Fruit fly (Drosophila melanogaster): ENCODE results near the gene CG14132.

Gene CG14132

dm6 chr3L:11689832-11690602 lies 25.1 kb downstream of the CG14132 start:
- TF ChIP-seq Nf-YC (tag; optimal IDR thresholded peaks at IDR 0.05), result peak; percentile 30
- TF ChIP-seq CG34376 (GFP tag; optimal IDR thresholded peaks at IDR 0.05), result peak; percentile 74
- TF ChIP-seq zf30C (GFP tag; optimal IDR thresholded peaks at IDR 0.05), result no peak
- TF ChIP-seq CG33557 (GFP tag; optimal IDR thresholded peaks at IDR 0.05), result no peak
- TF ChIP-seq CG14014 (GFP tag; IDR thresholded peaks at IDR 0.05), result 0 out of 2 replicates have a peak, but pooled peaks have one; percentile 23
- TF ChIP-seq exex (tag; optimal IDR thresholded peaks at IDR 0.05), result peak; percentile 98
- TF ChIP-seq CG2678 (tag; optimal IDR thresholded peaks at IDR 0.05), result peak; percentile 19
- peak; percentile 28 for TF ChIP-seq lab (GFP tag; optimal IDR thresholded peaks at IDR 0.05)
- TF ChIP-seq Med (GFP tag), result peak; percentile 62
- TF ChIP-seq CG10147 (GFP tag; optimal IDR thresholded peaks at IDR 0.05), result no peak
- TF ChIP-seq sisA (GFP tag; IDR thresholded peaks at IDR 0.05), result no peak
- TF ChIP-seq sqz (GFP tag; optimal IDR thresholded peaks at IDR 0.05), result peak; percentile 33
- peak; percentile 84 for TF ChIP-seq Vsx1 (GFP tag; optimal IDR thresholded peaks at IDR 0.05)
- TF ChIP-seq Dbx (GFP tag; IDR thresholded peaks at IDR 0.05), result no peak
- peak; percentile 19 for TF ChIP-seq CG10543 (GFP tag; optimal IDR thresholded peaks at IDR 0.05)
- peak; percentile 93 for TF ChIP-seq mirr (GFP tag; optimal IDR thresholded peaks at IDR 0.05)
- TF ChIP-seq sd (tag; optimal IDR thresholded peaks at IDR 0.05), result peak; percentile 48
- TF ChIP-seq CG18599 (GFP tag; optimal IDR thresholded peaks at IDR 0.05), result peak; percentile 40
- TF ChIP-seq stc (GFP tag; IDR thresholded peaks at IDR 0.05), result 0 out of 2 replicates have a peak, but pooled peaks have one; percentile 12
- no peak for TF ChIP-seq ewg (GFP tag; optimal IDR thresholded peaks at IDR 0.05)
- TF ChIP-seq Nf-YB (GFP tag; optimal IDR thresholded peaks at IDR 0.05), result peak; percentile 25
- peak; percentile 20 for TF ChIP-seq CG13296 (GFP tag; optimal IDR thresholded peaks at IDR 0.05)
- peak; percentile 87 for TF ChIP-seq grn (GFP tag; optimal IDR thresholded peaks at IDR 0.05)
- TF ChIP-seq Atf6 (GFP tag; IDR thresholded peaks at IDR 0.05), result 0 out of 2 replicates have a peak, but pooled peaks have one; percentile 23
- peak; percentile 15 for TF ChIP-seq CG3281 (GFP tag; optimal IDR thresholded peaks at IDR 0.05)
- no peak for TF ChIP-seq tap (tag; optimal IDR thresholded peaks at IDR 0.05)
- TF ChIP-seq sug (tag; optimal IDR thresholded peaks at IDR 0.05), result peak; percentile 41
- no peak for TF ChIP-seq danr (GFP tag; IDR thresholded peaks at IDR 0.05)
- TF ChIP-seq CG15696 (tag; optimal IDR thresholded peaks at IDR 0.05), result no peak
- TF ChIP-seq CG8290 (GFP tag; optimal IDR thresholded peaks at IDR 0.05), result no peak
- TF ChIP-seq CG8290 (tag; optimal IDR thresholded peaks at IDR 0.05), result no peak

dm6 chr3L:11685876-11686275 lies 29.2 kb downstream of the CG14132 start:
- TF ChIP-seq gt (GFP tag; IDR thresholded peaks at IDR 0.05), result no peak
- TF ChIP-seq her (GFP tag; optimal IDR thresholded peaks at IDR 0.05), result no peak
- TF ChIP-seq ci (GFP tag; IDR thresholded peaks at IDR 0.05), result 0 out of 3 replicates have a peak, but pooled peaks have one; percentile 40
- no peak for TF ChIP-seq CG12155 (GFP tag; optimal IDR thresholded peaks at IDR 0.05)
- TF ChIP-seq CG10431 (GFP tag; optimal IDR thresholded peaks at IDR 0.05), result peak; percentile 74
- TF ChIP-seq crol (GFP tag; IDR thresholded peaks at IDR 0.05), result peak; percentile 48; the same call in 1 of the 2 replicates
- TF ChIP-seq sens (GFP tag), result peak; percentile 27
- peak; percentile 82 for TF ChIP-seq Ets65A (GFP tag)
- TF ChIP-seq tll (GFP tag; optimal IDR thresholded peaks at IDR 0.05), result no peak
- peak; percentile 1 for TF ChIP-seq ATbp (GFP tag; optimal IDR thresholded peaks at IDR 0.05)
- TF ChIP-seq CG6654 (GFP tag; optimal IDR thresholded peaks at IDR 0.05), result no peak
- no peak for TF ChIP-seq Bgb (GFP tag; IDR thresholded peaks at IDR 0.05; ENCODE audit: partially characterized antibody)

All from whole organism, embryonic.